Worm (Caenorhabditis elegans): ENCODE measurements around the gene noca-2.

Gene noca-2

DNA sequence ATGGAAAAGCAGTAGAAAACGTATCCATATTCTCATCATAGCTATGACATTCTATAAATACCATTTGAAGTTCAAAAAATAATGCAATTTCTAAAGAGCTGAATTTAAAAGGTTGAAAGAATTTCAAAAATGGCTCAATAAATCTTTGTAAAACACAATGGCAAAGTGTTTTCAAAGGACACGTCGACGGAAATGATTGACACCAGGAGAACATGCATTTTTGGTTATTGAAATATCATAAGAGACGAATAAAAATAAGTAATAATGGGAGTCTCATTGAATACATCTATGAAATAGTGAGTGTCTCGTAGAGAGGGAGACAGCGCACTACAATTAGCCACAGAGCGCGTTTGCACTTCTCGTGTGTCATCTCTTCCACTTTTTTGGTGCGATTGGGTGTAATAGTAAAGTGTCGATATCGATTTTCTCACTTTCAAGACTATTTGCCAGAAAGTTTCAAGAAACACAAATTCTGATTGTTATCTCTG lies 10.4 kb upstream of the noca-2 start, which contains the start of gene T04F8.2 (continued):
- no peak for TF ChIP-seq nhr-12 (tag; optimal IDR thresholded peaks at IDR 0.05)
- peak; percentile 28 for TF ChIP-seq elt-2 (tag; optimal IDR thresholded peaks at IDR 0.05)
- no peak for TF ChIP-seq ceh-63 (GFP tag; optimal IDR thresholded peaks at IDR 0.05)
- TF ChIP-seq lin-13 (GFP tag; optimal IDR thresholded peaks at IDR 0.05) = no peak
- peak; percentile 62 for TF ChIP-seq unc-130 (tag; optimal IDR thresholded peaks at IDR 0.05)
- peak; percentile 32 for TF ChIP-seq nhr-77 (tag; optimal IDR thresholded peaks at IDR 0.05)
- TF ChIP-seq lin-15B (tag; optimal IDR thresholded peaks at IDR 0.05) = peak; percentile 32

DNA sequence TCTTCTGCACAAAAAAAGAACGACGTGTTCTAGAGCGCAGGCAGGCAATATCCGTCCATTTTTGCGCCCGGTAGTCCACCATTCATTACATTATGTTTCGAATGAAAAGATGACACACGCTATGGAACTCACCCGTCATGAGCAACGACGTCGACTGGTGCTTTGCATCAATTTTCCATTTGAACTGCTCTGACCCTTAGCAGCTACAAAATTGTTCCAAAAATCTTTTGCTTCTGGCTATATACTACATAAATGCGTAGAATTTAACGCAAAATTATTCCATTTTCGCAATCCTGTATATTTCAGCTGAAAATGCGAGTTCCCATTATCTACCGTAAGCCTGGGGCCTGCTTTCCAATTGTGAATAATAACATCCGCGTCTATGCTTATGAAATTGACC lies 8.6 kb upstream of the noca-2 start, which contains the start of gene T04F8.3:
TSS of gene T04F8.3 (plus strand) at position 301 of the 400 bp plus-strand sequence.
- TF ChIP-seq nhr-71 (tag; optimal IDR thresholded peaks at IDR 0.05) = no peak
- no peak for TF ChIP-seq ces-1 (GFP tag; optimal IDR thresholded peaks at IDR 0.05)
- TF ChIP-seq snu-23 (GFP tag; optimal IDR thresholded peaks at IDR 0.05) = no peak
- no peak for TF ChIP-seq efl-1 (optimal IDR thresholded peaks at IDR 0.05)
- no peak for TF ChIP-seq efl-1 (GFP tag; optimal IDR thresholded peaks at IDR 0.05 in 1 of 2)
- TF ChIP-seq hlh-17 (GFP tag; optimal IDR thresholded peaks at IDR 0.05; ENCODE audit: borderline replicate concordance) = no peak
- no peak for TF ChIP-seq elt-3 (tag; optimal IDR thresholded peaks at IDR 0.05)
- no peak for TF ChIP-seq ztf-11 (tag; optimal IDR thresholded peaks at IDR 0.05)
- no peak for TF ChIP-seq ceh-8 (GFP tag; optimal IDR thresholded peaks at IDR 0.05)
- TF ChIP-seq nhr-76 (tag; optimal IDR thresholded peaks at IDR 0.05) = no peak
- no peak for TF ChIP-seq C34B4.2 (tag; optimal IDR thresholded peaks at IDR 0.05)
- TF ChIP-seq egl-27 (tag; optimal IDR thresholded peaks at IDR 0.05) = no peak
- no peak for TF ChIP-seq nhr-84 (tag; optimal IDR thresholded peaks at IDR 0.05)
- TF ChIP-seq pqm-1 (tag; optimal IDR thresholded peaks at IDR 0.05) = no peak
- TF ChIP-seq hpl-2 (GFP tag; optimal IDR thresholded peaks at IDR 0.05) = no peak
- TF ChIP-seq unc-86 (tag; optimal IDR thresholded peaks at IDR 0.05) = no peak
- no peak for TF ChIP-seq blmp-1 (tag; optimal IDR thresholded peaks at IDR 0.05)
- TF ChIP-seq egl-13 (tag; optimal IDR thresholded peaks at IDR 0.05) = no peak
- TF ChIP-seq isw-1 (GFP tag; IDR thresholded peaks at IDR 0.05) = no peak

DNA sequence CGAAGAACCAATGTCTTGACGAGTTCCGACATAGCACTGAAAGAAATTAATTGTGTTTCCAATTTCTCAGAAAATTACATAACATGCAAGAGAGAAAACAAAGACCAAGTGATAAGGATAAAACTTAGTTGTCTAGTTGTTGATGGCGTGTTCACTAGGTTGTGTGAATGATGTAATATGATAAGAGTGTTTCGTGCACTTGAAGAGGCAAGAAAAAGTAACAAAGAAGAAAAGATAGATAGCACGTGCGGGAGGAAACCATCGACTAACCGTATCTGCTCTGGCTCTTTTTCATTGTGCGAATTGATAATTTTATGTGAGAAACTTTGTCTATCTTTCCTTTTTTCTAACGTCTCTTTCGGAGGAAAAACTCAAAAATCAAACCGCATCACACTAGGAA lies 5.3 kb upstream of the noca-2 start, which contains the start of gene sfxn-1.5:
TSS of gene sfxn-1.5 (minus strand) at position 36 of the 400 bp plus-strand sequence.
- TF ChIP-seq blmp-1 (tag; optimal IDR thresholded peaks at IDR 0.05) (peak; percentile 37), nhr-20 (tag; optimal IDR thresholded peaks at IDR 0.05) (peak; percentile 69), hpl-2 (GFP tag; optimal IDR thresholded peaks at IDR 0.05) (peak; percentile 0), elt-3 (tag; optimal IDR thresholded peaks at IDR 0.05) (peak; percentile 53 to 90 (median 68)), efl-3 (GFP tag; optimal IDR thresholded peaks at IDR 0.05) (no peak), ztf-4 (tag; optimal IDR thresholded peaks at IDR 0.05) (no peak), elt-2 (tag; optimal IDR thresholded peaks at IDR 0.05) (peak; percentile 94), unc-62 (GFP tag; optimal IDR thresholded peaks at IDR 0.05) (no peak), lin-35 (GFP tag; optimal IDR thresholded peaks at IDR 0.05) (peak in 1 of 2 experiments; percentile 43), lin-14 (GFP tag; optimal IDR thresholded peaks at IDR 0.05) (peak; percentile 43), fos-1 (tag; optimal IDR thresholded peaks at IDR 0.05) (no peak), nhr-28 (tag; optimal IDR thresholded peaks at IDR 0.05) (no peak), mep-1 (tag; optimal IDR thresholded peaks at IDR 0.05) (peak; percentile 27), nhr-90 (tag; optimal IDR thresholded peaks at IDR 0.05; ENCODE audit: poor library complexity) (peak; percentile 38), pqm-1 (tag; optimal IDR thresholded peaks at IDR 0.05) (peak; percentile 75), lsy-2 (tag; optimal IDR thresholded peaks at IDR 0.05) (no peak), nhr-71 (tag; optimal IDR thresholded peaks at IDR 0.05) (peak; percentile 47), snu-23 (GFP tag; optimal IDR thresholded peaks at IDR 0.05) (peak; percentile 1), mdl-1 (tag; optimal IDR thresholded peaks at IDR 0.05) (peak in 1 of 2 experiments; percentile 55), unc-86 (tag; optimal IDR thresholded peaks at IDR 0.05) (no peak), jun-1 (tag; optimal IDR thresholded peaks at IDR 0.05) (peak; percentile 40), nhr-85 (tag) (peak; percentile 74)
